Worm (Caenorhabditis elegans) whole organism, L1 larva: ENCODE results near the gene Y75B8A.34.

ENCODE experiments used
- F16B12.6 ChIP-seq: fragments of 150-350 bp; optimal IDR thresholded peaks from 2 replicates; lab custom pipeline; 2014; ENCODE audit warnings: missing biosample characterization, missing genetic modification characterization
- Y116A8C.19 ChIP-seq: sonication (generic microtip); optimal IDR thresholded peaks from 2 replicates; lab custom pipeline; 2016; ENCODE audit warnings: missing compliant biosample characterization, missing genetic modification characterization, borderline replicate concordance
- aha-1 ChIP-seq: fragments of 150-350 bp; optimal IDR thresholded peaks from 2 replicates; lab custom pipeline; 2014; ENCODE audit warnings: missing biosample characterization, missing genetic modification characterization
- alr-1 ChIP-seq: fragments of 200-800 bp; sonication (Bioruptor generic); optimal IDR thresholded peaks from 2 replicates; lab custom pipeline; 2018; ENCODE audit warnings: borderline replicate concordance, mild to moderate bottlenecking, missing genetic modification characterization, missing compliant biosample characterization
- aly-2 ChIP-seq: fragments of 150-350 bp; optimal IDR thresholded peaks from 2 replicates; lab custom pipeline; 2014; ENCODE audit warnings: missing biosample characterization, missing genetic modification characterization
- blmp-1 ChIP-seq: fragments of 150-350 bp; optimal IDR thresholded peaks from 2 replicates; lab custom pipeline; 2014; ENCODE audit warnings: missing biosample characterization, missing genetic modification characterization
- ceh-63 ChIP-seq: fragments of 200-800 bp; sonication (Bioruptor generic); optimal IDR thresholded peaks from 2 replicates; lab custom pipeline; 2018; ENCODE audit warnings: mild to moderate bottlenecking, missing genetic modification characterization, missing compliant biosample characterization
- ceh-8 ChIP-seq: fragments of 200-800 bp; sonication (Bioruptor generic); optimal IDR thresholded peaks from 2 replicates; lab custom pipeline; 2018; ENCODE audit warnings: mild to moderate bottlenecking, missing genetic modification characterization, moderate library complexity, missing compliant biosample characterization
- ceh-82 ChIP-seq, 3 experiments: fragments of 150-350 bp in 1 of 3; sonication (generic microtip) in 2 of 3; optimal IDR thresholded peaks; 2 replicates each; lab custom pipeline; 2014 to 2017; ENCODE audit warnings: missing biosample characterization in 3 of 3, missing genetic modification characterization in 3 of 3
- ceh-90 ChIP-seq: sonication (generic microtip); optimal IDR thresholded peaks from 2 replicates; lab custom pipeline; 2016; ENCODE audit warnings: missing genetic modification characterization, missing compliant biosample characterization
- dpl-1 ChIP-seq, 3 experiments: fragments of 150-350 bp in 2 of 3; sonication (generic microtip) in 1 of 3; optimal IDR thresholded peaks; 2 replicates each; lab custom pipeline; 2014 to 2017; ENCODE audit warnings: missing biosample characterization in 3 of 3, missing genetic modification characterization in 3 of 3, missing genetic modification reagents in 3 of 3
- dsc-1 ChIP-seq: sonication (generic microtip); optimal IDR thresholded peaks from 2 replicates; lab custom pipeline; 2016; ENCODE audit warnings: mild to moderate bottlenecking, missing genetic modification characterization, missing compliant biosample characterization
- efl-1 ChIP-seq, 4 experiments: fragments of 150-350 bp; optimal IDR thresholded peaks in 3 of 4; peaks in 1 of 4; 1 replicate in 1 of 4; 2 replicates in 3 of 4; lab custom pipeline; 2014; ENCODE audit warnings: missing biosample characterization in 2 of 4, missing genetic modification characterization in 2 of 4, missing genetic modification reagents in 2 of 4
- egl-27 ChIP-seq, 2 experiments: fragments of 150-350 bp in 1 of 2; sonication (generic microtip); optimal IDR thresholded peaks; 3 replicates each; lab custom pipeline; 2017 to 2018; ENCODE audit warnings: missing biosample characterization in 2 of 2, missing genetic modification characterization in 2 of 2, missing genetic modification reagents in 2 of 2
- elt-2 ChIP-seq: sonication (generic microtip); optimal IDR thresholded peaks from 2 replicates; lab custom pipeline; 2016; ENCODE audit warnings: missing genetic modification characterization, mild to moderate bottlenecking, inconsistent platforms, missing compliant biosample characterization, missing genetic modification reagents
- fkh-10 ChIP-seq: sonication (generic microtip); optimal IDR thresholded peaks from 2 replicates; lab custom pipeline; 2017; ENCODE audit warnings: missing biosample characterization, missing genetic modification reagents, missing genetic modification characterization
- fkh-4 ChIP-seq: sonication (generic microtip); optimal IDR thresholded peaks from 2 replicates; lab custom pipeline; 2016; ENCODE audit warnings: missing compliant biosample characterization, missing genetic modification characterization, borderline replicate concordance
- fos-1 ChIP-seq: fragments of 150-350 bp; optimal IDR thresholded peaks from 2 replicates; lab custom pipeline; 2014; ENCODE audit warnings: missing biosample characterization, missing genetic modification characterization
- hlh-17 ChIP-seq: fragments of 200-800 bp; sonication (Bioruptor generic); optimal IDR thresholded peaks from 2 replicates; lab custom pipeline; 2018; ENCODE audit warnings: missing genetic modification characterization, mild to moderate bottlenecking, missing compliant biosample characterization, moderate library complexity, borderline replicate concordance
- hlh-4 ChIP-seq: sonication (generic microtip); optimal IDR thresholded peaks from 2 replicates; lab custom pipeline; 2016; ENCODE audit warnings: mild to moderate bottlenecking, missing genetic modification characterization, missing compliant biosample characterization
- isw-1 ChIP-seq: fragments of 200-800 bp; sonication (Bioruptor generic); IDR thresholded peaks from 2 replicates; pipeline ENCODE4 v1.3.6; 2022; ENCODE audit warnings: missing genetic modification characterization, missing compliant biosample characterization
- jun-1 ChIP-seq: fragments of 150-350 bp; optimal IDR thresholded peaks from 2 replicates; lab custom pipeline; 2014; ENCODE audit warnings: missing biosample characterization, missing genetic modification reagents, missing genetic modification characterization
- lin-13 ChIP-seq: fragments of 150-350 bp; optimal IDR thresholded peaks from 2 replicates; lab custom pipeline; 2014; ENCODE audit warnings: missing biosample characterization, missing genetic modification reagents, missing genetic modification characterization
- lin-14 ChIP-seq: fragments of 200-800 bp; sonication (Bioruptor generic); optimal IDR thresholded peaks from 2 replicates; lab custom pipeline; 2018; ENCODE audit warnings: mild to moderate bottlenecking, missing genetic modification characterization, moderate library complexity, missing compliant biosample characterization
- lin-15B ChIP-seq: fragments of 150-350 bp; sonication (generic microtip); optimal IDR thresholded peaks from 3 replicates; lab custom pipeline; 2014; ENCODE audit warnings: missing biosample characterization, missing genetic modification characterization
- lin-35 ChIP-seq, 2 experiments: fragments of 150-350 bp; optimal IDR thresholded peaks; 2 replicates each; lab custom pipeline; 2014; ENCODE audit warnings: missing biosample characterization in 2 of 2, missing genetic modification characterization in 2 of 2, missing genetic modification reagents in 2 of 2
- lsy-2 ChIP-seq, 2 experiments: fragments of 150-350 bp; optimal IDR thresholded peaks; 2 replicates each; lab custom pipeline; 2014; ENCODE audit warnings: missing biosample characterization in 2 of 2, missing genetic modification characterization in 2 of 2
- mdl-1 ChIP-seq, 2 experiments: fragments of 150-350 bp; optimal IDR thresholded peaks; 2 replicates each; lab custom pipeline; 2014 to 2017; ENCODE audit warnings: missing biosample characterization in 2 of 2, missing genetic modification characterization in 2 of 2, inconsistent platforms in 1 of 2
- nhr-19 ChIP-seq: fragments of 200-800 bp; sonication (Bioruptor generic); conservative IDR thresholded peaks from 2 replicates; pipeline ENCODE4 v1.3.6; 2022; ENCODE audit warnings: missing genetic modification characterization, missing compliant biosample characterization
- nhr-237 ChIP-seq: fragments of 150-350 bp; optimal IDR thresholded peaks from 2 replicates; lab custom pipeline; 2014; ENCODE audit warnings: missing biosample characterization, missing genetic modification characterization
- nhr-28 ChIP-seq: fragments of 150-350 bp; optimal IDR thresholded peaks from 2 replicates; lab custom pipeline; 2014; ENCODE audit warnings: missing biosample characterization, missing genetic modification characterization
- nhr-47 ChIP-seq: sonication (generic microtip); optimal IDR thresholded peaks from 2 replicates; lab custom pipeline; 2016; ENCODE audit warnings: mild to moderate bottlenecking, missing genetic modification characterization, moderate library complexity, missing compliant biosample characterization
- nhr-71 ChIP-seq: sonication (generic microtip); optimal IDR thresholded peaks from 2 replicates; lab custom pipeline; 2016; ENCODE audit warnings: mild to moderate bottlenecking, missing genetic modification characterization, moderate library complexity, missing compliant biosample characterization
- nhr-76 ChIP-seq: sonication (generic microtip); optimal IDR thresholded peaks from 2 replicates; lab custom pipeline; 2017; ENCODE audit warnings: missing biosample characterization, missing genetic modification characterization
- nhr-84 ChIP-seq: sonication (generic microtip); optimal IDR thresholded peaks from 2 replicates; lab custom pipeline; 2017; ENCODE audit warnings: missing biosample characterization, missing genetic modification characterization
- nhr-85 ChIP-seq: sonication (generic microtip); peaks from one replicate; lab custom pipeline; 2016; ENCODE audit warnings: missing genetic modification characterization, inconsistent platforms, missing compliant biosample characterization
- nhr-90 ChIP-seq: sonication (generic microtip); optimal IDR thresholded peaks from 2 replicates; lab custom pipeline; 2016; ENCODE audit warnings: mild to moderate bottlenecking, missing genetic modification characterization, missing compliant biosample characterization; ENCODE audit not compliant: poor library complexity
- pag-3 ChIP-seq: sonication (generic microtip); optimal IDR thresholded peaks from 2 replicates; lab custom pipeline; 2017; ENCODE audit warnings: missing genetic modification characterization, mild to moderate bottlenecking, missing compliant biosample characterization, antibody characterized with exemption, borderline replicate concordance; ENCODE audit not compliant: insufficient read depth
- snpc-4 ChIP-seq: fragments of 150-350 bp; optimal IDR thresholded peaks from 2 replicates; lab custom pipeline; 2014; ENCODE audit warnings: missing biosample characterization, missing genetic modification characterization
- snu-23 ChIP-seq: sonication (generic microtip); optimal IDR thresholded peaks from 2 replicates; lab custom pipeline; 2016; ENCODE audit warnings: missing genetic modification characterization, missing compliant biosample characterization
- sup-37 ChIP-seq: fragments of 200-800 bp; sonication (Bioruptor generic); optimal IDR thresholded peaks from 2 replicates; lab custom pipeline; 2018; ENCODE audit warnings: mild to moderate bottlenecking, missing genetic modification characterization, missing compliant biosample characterization
- unc-130 ChIP-seq: fragments of 150-350 bp; optimal IDR thresholded peaks from 2 replicates; lab custom pipeline; 2017; ENCODE audit warnings: missing biosample characterization, missing genetic modification characterization, inconsistent platforms
- unc-86 ChIP-seq: sonication (generic microtip); optimal IDR thresholded peaks from 2 replicates; lab custom pipeline; 2016; ENCODE audit warnings: missing genetic modification characterization, missing compliant biosample characterization
- unc-98 ChIP-seq: fragments of 200-800 bp; sonication (Bioruptor generic); IDR thresholded peaks from 2 replicates; pipeline ENCODE4 v1.3.6; 2022; ENCODE audit warnings: missing genetic modification characterization, missing compliant biosample characterization
- ztf-4 ChIP-seq: fragments of 150-350 bp; optimal IDR thresholded peaks from 2 replicates; lab custom pipeline; 2014; ENCODE audit warnings: missing biosample characterization, missing genetic modification characterization

The Y75B8A.34 gene

DNA sequence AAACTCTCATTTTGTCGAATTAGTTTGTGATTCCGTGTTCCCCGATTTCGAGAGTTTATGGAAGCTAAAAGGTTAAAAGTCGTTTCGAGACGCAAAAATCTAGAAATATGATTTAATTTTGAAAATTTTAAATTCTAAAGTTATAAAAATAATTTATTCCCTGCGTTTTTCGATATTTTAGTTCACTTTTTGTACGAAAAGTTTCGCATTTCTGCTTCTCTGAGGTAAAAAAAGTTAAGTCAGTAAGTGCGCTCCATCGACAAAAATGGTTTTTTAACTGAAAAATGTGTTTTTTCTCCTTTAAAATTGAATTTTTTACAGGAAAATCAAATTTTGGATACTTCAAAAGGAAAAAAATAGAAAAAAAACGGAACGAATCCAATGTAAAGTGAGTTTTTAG, 25.9 kb upstream of the Y75B8A.34 start, which contains the start of gene zip-1:
TSS of gene zip-1 (plus strand) at position 301 of the 400 bp plus-strand sequence.
- TF ChIP-seq pag-3 (tag; lab: Kevin White, UChicago), result no peak
- TF ChIP-seq lin-13 (GFP tag; lab: Kevin White, UChicago), result no peak
- TF ChIP-seq F16B12.6 (tag; lab: Kevin White, UChicago), result no peak
- no peak for TF ChIP-seq ceh-90
- TF ChIP-seq lsy-2 (tag; optimal IDR thresholded peaks at IDR 0.05; lab: Kevin White, UChicago), result no peak
- no peak for TF ChIP-seq egl-27 (tag; optimal IDR thresholded peaks at IDR 0.05; lab: Kevin White, UChicago)
- TF ChIP-seq nhr-84 (tag; lab: Kevin White, UChicago), result no peak
- TF ChIP-seq hlh-4 (tag; lab: Kevin White, UChicago), result no peak

- no peak for TF ChIP-seq sup-37 (GFP tag; lab: Kevin White, UChicago)
- TF ChIP-seq mdl-1 (tag; optimal IDR thresholded peaks at IDR 0.05; lab: Kevin White, UChicago), result no peak
- no peak for TF ChIP-seq nhr-76 (tag; lab: Kevin White, UChicago)
- no peak for TF ChIP-seq ztf-4 (tag; lab: Kevin White, UChicago)
- TF ChIP-seq elt-2, result no peak
- TF ChIP-seq fkh-4 (tag; lab: Kevin White, UChicago), result no peak
- no peak for TF ChIP-seq efl-1 (optimal IDR thresholded peaks at IDR 0.05; lab: Kevin White, UChicago)
- TF ChIP-seq efl-1 (GFP tag; optimal IDR thresholded peaks at IDR 0.05 in 1 of 2; lab: Kevin White, UChicago), result peak in 1 of 2 experiments; percentile 46
Observed at ce11 chrIII:12334268-12334667, 25.1 kb upstream of the Y75B8A.34 start.

- TF ChIP-seq dsc-1, result peak; percentile 16
- peak; percentile 19; the same call in 1 of the 2 replicates for TF ChIP-seq isw-1 (GFP tag; lab: Robert Waterston, UW)
- TF ChIP-seq unc-98 (GFP tag; lab: Robert Waterston, UW), result no peak
- peak; percentile 9 for TF ChIP-seq lin-15B (tag; lab: Kevin White, UChicago)
- peak in 2 of 3 experiments; percentile 46 to 67 for TF ChIP-seq ceh-82 (tag; optimal IDR thresholded peaks at IDR 0.05; lab: Kevin White, UChicago)
- TF ChIP-seq ceh-63, result no peak
- TF ChIP-seq hlh-4 (tag; lab: Kevin White, UChicago), result no peak
- TF ChIP-seq dpl-1 (GFP tag; optimal IDR thresholded peaks at IDR 0.05; lab: Kevin White, UChicago), result peak; percentile 63 to 67 (median 63)
- peak; percentile 92 for TF ChIP-seq lin-14
- TF ChIP-seq nhr-47 (tag; lab: Kevin White, UChicago), result peak; percentile 67
- no peak for TF ChIP-seq alr-1 (tag; lab: Kevin White, UChicago)
- TF ChIP-seq snu-23 (GFP tag; lab: Kevin White, UChicago), result peak; percentile 88
- TF ChIP-seq nhr-71 (tag; lab: Kevin White, UChicago), result peak; percentile 92
- no peak for TF ChIP-seq ceh-8 (GFP tag; lab: Kevin White, UChicago)
- peak; percentile 4 for TF ChIP-seq aly-2 (tag; lab: Kevin White, UChicago)
- peak; percentile 93 for TF ChIP-seq nhr-85 (tag; lab: Kevin White, UChicago)
- TF ChIP-seq nhr-237 (tag; lab: Kevin White, UChicago), result peak; percentile 25
- peak; percentile 46 for TF ChIP-seq pag-3 (tag; lab: Kevin White, UChicago)
- TF ChIP-seq fos-1 (tag; lab: Kevin White, UChicago), result peak; percentile 51
- peak; percentile 73 for TF ChIP-seq unc-130 (tag; lab: Kevin White, UChicago)
- no peak for TF ChIP-seq aha-1 (tag; lab: Kevin White, UChicago)
- no peak for TF ChIP-seq nhr-28 (tag; lab: Kevin White, UChicago)
- TF ChIP-seq unc-86 (tag; lab: Kevin White, UChicago), result no peak
- TF ChIP-seq Y116A8C.19 (tag; lab: Kevin White, UChicago), result no peak
- TF ChIP-seq jun-1 (tag; lab: Kevin White, UChicago), result peak; percentile 78
- peak; percentile 41 for TF ChIP-seq lin-13 (GFP tag; lab: Kevin White, UChicago)
- peak; percentile 88 for TF ChIP-seq blmp-1
- TF ChIP-seq nhr-90 (tag; lab: Kevin White, UChicago), result peak; percentile 76
- peak; percentile 48 for TF ChIP-seq snpc-4
- TF ChIP-seq fkh-10 (GFP tag; lab: Kevin White, UChicago), result peak; percentile 21
- TF ChIP-seq nhr-19 (GFP tag; lab: Robert Waterston, UW), result peak; percentile 59
- TF ChIP-seq efl-1 (optimal IDR thresholded peaks at IDR 0.05; lab: Kevin White, UChicago), result peak; percentile 76
- peak; percentile 59 to 94 for TF ChIP-seq efl-1 (GFP tag; optimal IDR thresholded peaks at IDR 0.05 in 1 of 2; lab: Kevin White, UChicago)
- TF ChIP-seq mdl-1 (tag; optimal IDR thresholded peaks at IDR 0.05; lab: Kevin White, UChicago), result peak in 1 of 2 experiments; percentile 69
- peak; percentile 73 to 80 for TF ChIP-seq lin-35 (GFP tag; optimal IDR thresholded peaks at IDR 0.05; lab: Kevin White, UChicago)
- no peak for TF ChIP-seq hlh-17
Observed at ce11 chrIII:12335400-12335994, 23.9 kb upstream of the Y75B8A.34 start.
